Worm (Caenorhabditis elegans): ENCODE results near the gene srd-55.

DNA sequence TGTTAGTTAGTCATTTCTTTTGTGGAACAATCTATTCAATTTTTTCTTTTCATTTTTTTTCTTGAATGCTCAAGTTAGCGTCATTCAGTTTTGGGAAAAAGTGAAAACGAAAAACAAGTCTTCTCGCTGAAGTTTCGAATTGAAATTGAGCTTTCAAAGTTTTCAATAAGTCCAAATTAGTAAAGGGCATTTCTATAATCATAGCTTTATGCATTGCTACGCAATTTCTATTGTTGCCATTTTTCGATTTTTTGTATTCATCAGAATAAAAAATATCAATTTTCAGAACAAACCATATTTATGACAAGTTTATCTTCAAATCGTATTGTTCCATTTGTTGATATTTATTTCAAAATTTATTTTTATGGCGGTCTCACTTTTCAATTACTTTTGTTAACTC lies at the start of gene srd-55:
- no peak for TF ChIP-seq lin-11 (tag; optimal IDR thresholded peaks at IDR 0.05)
- TF ChIP-seq ets-4 (tag; optimal IDR thresholded peaks at IDR 0.05): no peak
- TF ChIP-seq unc-55 (GFP tag; optimal IDR thresholded peaks at IDR 0.05): no peak
- TF ChIP-seq ceh-31 (tag; optimal IDR thresholded peaks at IDR 0.05): no peak
- TF ChIP-seq hlh-13 (GFP tag; optimal IDR thresholded peaks at IDR 0.05): no peak
- TF ChIP-seq unc-86 (tag; optimal IDR thresholded peaks at IDR 0.05): no peak
